Worm (Caenorhabditis elegans) whole organism, L1 larva: ENCODE measurements around the gene eel-1.

Source experiments
- C34B4.2 ChIP-seq: sonication (generic microtip); optimal IDR thresholded peaks from 2 replicates; lab custom pipeline; 2017; ENCODE audit warnings: mild to moderate bottlenecking, missing genetic modification characterization, missing compliant biosample characterization
- blmp-1 ChIP-seq: fragments of 150-350 bp; optimal IDR thresholded peaks from 2 replicates; lab custom pipeline; 2014; ENCODE audit warnings: missing biosample characterization, missing genetic modification characterization
- fkh-8 ChIP-seq: sonication (generic microtip); optimal IDR thresholded peaks from 2 replicates; lab custom pipeline; 2016; ENCODE audit warnings: mild to moderate bottlenecking, missing genetic modification characterization, missing compliant biosample characterization
- hlh-17 ChIP-seq: fragments of 200-800 bp; sonication (Bioruptor generic); optimal IDR thresholded peaks from 2 replicates; lab custom pipeline; 2018; ENCODE audit warnings: missing genetic modification characterization, mild to moderate bottlenecking, missing compliant biosample characterization, moderate library complexity, borderline replicate concordance
- lir-3 ChIP-seq: sonication (generic microtip); optimal IDR thresholded peaks from 2 replicates; lab custom pipeline; 2016; ENCODE audit warnings: mild to moderate bottlenecking, missing genetic modification characterization, moderate library complexity, missing compliant biosample characterization; ENCODE audit not compliant: poor library complexity
- lsy-2 ChIP-seq, 2 experiments: fragments of 150-350 bp; optimal IDR thresholded peaks; 2 replicates each; lab custom pipeline; 2014; ENCODE audit warnings: missing biosample characterization in 2 of 2, missing genetic modification characterization in 2 of 2
- nhr-12 ChIP-seq: sonication (generic microtip); optimal IDR thresholded peaks from 2 replicates; lab custom pipeline; 2017; ENCODE audit warnings: missing biosample characterization, missing genetic modification characterization
- pag-3 ChIP-seq: sonication (generic microtip); optimal IDR thresholded peaks from 2 replicates; lab custom pipeline; 2017; ENCODE audit warnings: missing genetic modification characterization, mild to moderate bottlenecking, missing compliant biosample characterization, antibody characterized with exemption, borderline replicate concordance; ENCODE audit not compliant: insufficient read depth
- pqm-1 ChIP-seq: sonication (generic microtip); optimal IDR thresholded peaks from 3 replicates; lab custom pipeline; 2017; ENCODE audit warnings: missing biosample characterization, missing genetic modification characterization

DNA sequence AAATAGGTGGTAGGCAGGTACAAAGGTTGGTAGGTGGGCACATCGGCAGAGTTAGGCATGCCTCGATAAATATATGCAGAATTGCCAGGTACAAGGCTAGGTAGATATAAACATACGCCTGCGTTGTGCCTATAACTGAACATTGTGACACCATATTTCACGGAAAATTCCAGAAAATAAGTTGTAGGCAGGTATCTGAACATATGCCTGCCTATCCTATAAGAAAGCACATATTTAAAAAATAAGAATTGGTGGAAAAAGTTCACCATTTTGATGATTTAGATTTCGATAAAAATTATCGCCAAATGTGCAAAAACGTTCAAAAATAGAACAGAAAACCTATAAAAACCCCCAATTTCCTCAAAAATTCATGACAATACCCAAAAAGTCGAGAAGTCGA, 39.7 kb upstream of the eel-1 start:
- no peak for TF ChIP-seq lsy-2 (tag; optimal IDR thresholded peaks at IDR 0.05; lab: Kevin White, UChicago)
- TF ChIP-seq pqm-1, result no peak
- TF ChIP-seq lir-3, result no peak
- no peak for TF ChIP-seq hlh-17 (GFP tag; lab: Kevin White, UChicago)
- no peak for TF ChIP-seq nhr-12 (tag; lab: Kevin White, UChicago)
- TF ChIP-seq blmp-1 (tag; lab: Kevin White, UChicago), result no peak
- TF ChIP-seq fkh-8 (tag; lab: Kevin White, UChicago), result no peak
- TF ChIP-seq pag-3 (tag; lab: Kevin White, UChicago), result no peak
- no peak for TF ChIP-seq C34B4.2 (tag; lab: Kevin White, UChicago)
